Worm (Caenorhabditis elegans): ENCODE results near the gene str-14.

The str-14 gene

ce11 chrV:16419769-16420168 lies 35.2 kb downstream of the str-14 start, which contains the start of gene F26D2.16:
F26D2.16 (minus strand) TSS chrV:16419869.
- TF ChIP-seq Y53F4B.3 (GFP tag; IDR thresholded peaks at IDR 0.05) = no peak
- no peak for TF ChIP-seq snpc-1.3 (tag; optimal IDR thresholded peaks at IDR 0.05; ENCODE audit: insufficient read depth)
- TF ChIP-seq attf-6 (GFP tag; IDR thresholded peaks at IDR 0.05) = no peak
- no peak for TF ChIP-seq ceh-27 (GFP tag; optimal IDR thresholded peaks at IDR 0.05)
- TF ChIP-seq pbrm-1 (GFP tag; IDR thresholded peaks at IDR 0.05) = no peak
- TF ChIP-seq lin-35 (GFP tag; optimal IDR thresholded peaks at IDR 0.05) = no peak
- no peak for TF ChIP-seq B0035.1 (tag; optimal IDR thresholded peaks at IDR 0.05)
- no peak for TF ChIP-seq lag-1 (GFP tag; IDR thresholded peaks at IDR 0.05)
- no peak for TF ChIP-seq K12H6.12 (tag; optimal IDR thresholded peaks at IDR 0.05)
- no peak for TF ChIP-seq unc-130 (GFP tag; optimal IDR thresholded peaks at IDR 0.05)
- no peak for TF ChIP-seq repo-1 (tag; optimal IDR thresholded peaks at IDR 0.05)
- TF ChIP-seq nfyb-1 (GFP tag; IDR thresholded peaks at IDR 0.05) = no peak
- TF ChIP-seq nfya-2 (GFP tag; IDR thresholded peaks at IDR 0.05) = no peak
- TF ChIP-seq aptf-3 (GFP tag; IDR thresholded peaks at IDR 0.05) = no peak
- no peak for TF ChIP-seq Y79H2A.3 (GFP tag; conservative IDR thresholded peaks at IDR 0.05)
- no peak for TF ChIP-seq B0336.3 (GFP tag; IDR thresholded peaks at IDR 0.05)
- TF ChIP-seq F39B2.1 (GFP tag; IDR thresholded peaks at IDR 0.05) = no peak
- no peak for TF ChIP-seq attf-5 (GFP tag; optimal IDR thresholded peaks at IDR 0.05)
- TF ChIP-seq snpc-1.1 (tag; optimal IDR thresholded peaks at IDR 0.05; ENCODE audit: insufficient read depth) = no peak

- TF ChIP-seq atf-7 (tag; optimal IDR thresholded peaks at IDR 0.05) = no peak
- no peak for TF ChIP-seq ztf-28 (GFP tag; IDR thresholded peaks at IDR 0.05)
- no peak for TF ChIP-seq nfya-1 (tag; optimal IDR thresholded peaks at IDR 0.05; ENCODE audit: borderline replicate concordance, insufficient read depth)
- TF ChIP-seq bed-1 (GFP tag; IDR thresholded peaks at IDR 0.05) = no peak
- no peak for TF ChIP-seq nhr-27 (tag; optimal IDR thresholded peaks at IDR 0.05)
- no peak for TF ChIP-seq mxl-1 (tag; optimal IDR thresholded peaks at IDR 0.05)
- no peak for TF ChIP-seq F37B4.10 (GFP tag; IDR thresholded peaks at IDR 0.05)
- TF ChIP-seq B0035.1 (tag; optimal IDR thresholded peaks at IDR 0.05) = no peak
- TF ChIP-seq rec-8 (tag; optimal IDR thresholded peaks at IDR 0.05) = no peak
- TF ChIP-seq Y53G8AR.9 (GFP tag; conservative IDR thresholded peaks at IDR 0.05) = no peak
- TF ChIP-seq ets-4 (GFP tag; optimal IDR thresholded peaks at IDR 0.05) = no peak
- TF ChIP-seq Y79H2A.3 (GFP tag; conservative IDR thresholded peaks at IDR 0.05) = no peak
These were observed 38.0 kb downstream of the str-14 start, which contains the start of gene str-55 for ce11 chrV:16417014-16417413. str-55 (minus strand) TSS chrV:16417114.

ce11 chrV:16410521-16410920 lies 44.4 kb downstream of the str-14 start, which contains the start of gene srh-145:
srh-145 (plus strand) TSS chrV:16410713.
- TF ChIP-seq zim-3 (tag; optimal IDR thresholded peaks at IDR 0.05) (no peak), bed-1 (GFP tag; IDR thresholded peaks at IDR 0.05) (no peak), lsl-1 (GFP tag; optimal IDR thresholded peaks at IDR 0.05) (no peak), ceh-100 (GFP tag; IDR thresholded peaks at IDR 0.05) (no peak), F23B12.7 (tag; optimal IDR thresholded peaks at IDR 0.05; ENCODE audit: insufficient read depth) (no peak), madf-6 (GFP tag; IDR thresholded peaks at IDR 0.05) (no peak), pha-4 (tag; optimal IDR thresholded peaks at IDR 0.05) (no peak), atf-7 (tag; optimal IDR thresholded peaks at IDR 0.05) (no peak), lin-40 (tag; optimal IDR thresholded peaks at IDR 0.05) (no peak), C06A6.2 (GFP tag; conservative IDR thresholded peaks at IDR 0.05) (no peak), nfya-1 (tag; optimal IDR thresholded peaks at IDR 0.05; ENCODE audit: borderline replicate concordance, insufficient read depth) (no peak), repo-1 (tag; optimal IDR thresholded peaks at IDR 0.05) (no peak), nhr-80 (tag; optimal IDR thresholded peaks at IDR 0.05) (no peak), ceh-27 (GFP tag; optimal IDR thresholded peaks at IDR 0.05) (no peak), hrde-1 (tag; optimal IDR thresholded peaks at IDR 0.05; ENCODE audit: borderline replicate concordance) (no peak), tbp1 (GFP tag; optimal IDR thresholded peaks at IDR 0.05) (no peak)
